Fruit fly (Drosophila melanogaster): ENCODE measurements around the gene p.

The p gene

DNA sequence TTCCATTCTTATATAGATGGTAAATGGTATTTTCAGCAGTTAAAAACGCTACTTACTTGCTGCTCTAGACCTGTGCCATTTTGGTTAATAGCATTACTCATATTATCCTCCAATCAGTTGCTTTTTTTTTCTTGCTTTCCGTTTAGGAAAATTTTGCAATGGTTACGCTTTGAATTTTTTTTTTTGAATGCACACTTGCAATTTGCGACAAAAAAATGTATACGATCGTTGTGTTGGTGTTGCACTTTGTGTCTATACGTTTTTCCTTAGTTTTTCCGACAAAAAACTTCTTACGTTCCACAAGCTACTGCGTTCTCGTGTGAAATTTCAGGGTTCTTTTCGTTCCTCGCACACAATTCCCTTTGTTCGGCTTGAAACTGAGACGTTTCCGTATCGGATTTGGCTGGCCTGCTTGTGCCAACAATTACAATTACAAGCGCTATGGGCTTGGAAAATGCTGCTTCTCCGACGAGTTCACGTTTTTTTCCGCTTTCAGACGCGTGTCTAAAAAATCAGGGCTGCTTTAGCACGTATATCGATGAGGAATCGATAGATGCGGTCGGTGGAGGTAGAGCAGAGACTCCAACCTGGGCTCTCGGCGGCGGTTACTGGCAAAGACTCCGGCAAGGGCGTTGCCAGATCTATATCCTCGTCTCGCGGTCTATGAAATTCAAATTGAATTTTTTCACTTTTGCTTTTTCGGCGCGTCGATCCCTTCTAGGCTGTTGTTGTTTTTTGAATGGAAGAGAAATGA is 10.4 kb downstream of the p start (continued):
- TF ChIP-seq CG32767 (GFP tag; IDR thresholded peaks at IDR 0.05): peak; percentile 47
- peak; percentile 67 for TF ChIP-seq her (GFP tag; optimal IDR thresholded peaks at IDR 0.05)
- TF ChIP-seq bsh (GFP tag; optimal IDR thresholded peaks at IDR 0.05): peak in 1 of 2 experiments; percentile 26
- peak; percentile 60 for TF ChIP-seq CG17328 (GFP tag; IDR thresholded peaks at IDR 0.05)
- peak; percentile 41 for TF ChIP-seq run (tag; optimal IDR thresholded peaks at IDR 0.05)
- no peak for TF ChIP-seq nau (GFP tag; optimal IDR thresholded peaks at IDR 0.05)
- no peak for TF ChIP-seq dmrt99B (tag; optimal IDR thresholded peaks at IDR 0.05)
- TF ChIP-seq Blimp-1 (GFP tag; optimal IDR thresholded peaks at IDR 0.05): peak; percentile 86
- peak; percentile 52 for TF ChIP-seq CG3163 (GFP tag; optimal IDR thresholded peaks at IDR 0.05)
- peak; percentile 40 for TF ChIP-seq unpg (GFP tag; optimal IDR thresholded peaks at IDR 0.05)
- TF ChIP-seq CG4282 (GFP tag; optimal IDR thresholded peaks at IDR 0.05): peak; percentile 43
- TF ChIP-seq luna (GFP tag; optimal IDR thresholded peaks at IDR 0.05): peak; percentile 5
- TF ChIP-seq CG6254 (GFP tag; optimal IDR thresholded peaks at IDR 0.05): no peak
- peak; percentile 49; the same call in 2 of the 3 replicates for TF ChIP-seq CG11456 (GFP tag; IDR thresholded peaks at IDR 0.05)
- peak; percentile 93 for TF ChIP-seq Sry-δ (GFP tag; optimal IDR thresholded peaks at IDR 0.05)
- TF ChIP-seq gro (GFP tag; optimal IDR thresholded peaks at IDR 0.05): peak; percentile 85
- no peak for TF ChIP-seq esg (GFP tag; conservative IDR thresholded peaks at IDR 0.05)
- peak; percentile 61 for TF ChIP-seq shn (GFP tag; optimal IDR thresholded peaks at IDR 0.05)
- TF ChIP-seq Myb (GFP tag; optimal IDR thresholded peaks at IDR 0.05): peak; percentile 93
- TF ChIP-seq CG18764 (GFP tag; optimal IDR thresholded peaks at IDR 0.05): peak; percentile 16
- TF ChIP-seq tna (GFP tag; IDR thresholded peaks at IDR 0.05; ENCODE audit: partially characterized antibody): peak; percentile 87
- TF ChIP-seq Xbp1 (GFP tag; optimal IDR thresholded peaks at IDR 0.05): peak; percentile 61
- peak; percentile 78 for TF ChIP-seq CG14860 (GFP tag; IDR thresholded peaks at IDR 0.05; ENCODE audit: partially characterized antibody)
- TF ChIP-seq row (GFP tag; IDR thresholded peaks at IDR 0.05): peak; percentile 55
- TF ChIP-seq CG13624 (GFP tag; optimal IDR thresholded peaks at IDR 0.05): peak; percentile 73
- TF ChIP-seq slp2 (GFP tag; optimal IDR thresholded peaks at IDR 0.05): peak; percentile 0
- peak; percentile 90 for TF ChIP-seq Lhr (GFP tag; optimal IDR thresholded peaks at IDR 0.05)
- peak in 1 of 2 experiments; percentile 63 for TF ChIP-seq insv (GFP tag; optimal IDR thresholded peaks at IDR 0.05)
- peak; percentile 67 for TF ChIP-seq CG2712 (tag; optimal IDR thresholded peaks at IDR 0.05)
- peak; percentile 37 for TF ChIP-seq dmrt11E (tag; optimal IDR thresholded peaks at IDR 0.05)
- TF ChIP-seq Elba2 (GFP tag; optimal IDR thresholded peaks at IDR 0.05): peak; percentile 2
- TF ChIP-seq inv (GFP tag; IDR thresholded peaks at IDR 0.05; ENCODE audit: partially characterized antibody): peak; percentile 87
- no peak for TF ChIP-seq ind (GFP tag; optimal IDR thresholded peaks at IDR 0.05)
- TF ChIP-seq CG17829 (tag; optimal IDR thresholded peaks at IDR 0.05): peak; percentile 80
- TF ChIP-seq zf30C (GFP tag; optimal IDR thresholded peaks at IDR 0.05): peak; percentile 50
- peak; percentile 57 for TF ChIP-seq CG34376 (GFP tag; optimal IDR thresholded peaks at IDR 0.05)
- TF ChIP-seq Dll (GFP tag; IDR thresholded peaks at IDR 0.05; ENCODE audit: partially characterized antibody): peak; percentile 81
- TF ChIP-seq CG30020 (tag; optimal IDR thresholded peaks at IDR 0.05): peak; percentile 42
- TF ChIP-seq Bteb2 (GFP tag; optimal IDR thresholded peaks at IDR 0.05): peak; percentile 38
- peak; percentile 80 for TF ChIP-seq p53 (GFP tag; optimal IDR thresholded peaks at IDR 0.05)
- TF ChIP-seq Hmr (GFP tag; optimal IDR thresholded peaks at IDR 0.05): peak; percentile 82
- TF ChIP-seq CG12236 (GFP tag; optimal IDR thresholded peaks at IDR 0.05): peak; percentile 7
- peak; percentile 39 for TF ChIP-seq nerfin-1 (tag; optimal IDR thresholded peaks at IDR 0.05)
- no peak for TF ChIP-seq CG30431 (GFP tag; optimal IDR thresholded peaks at IDR 0.05)
- TF ChIP-seq CG33557 (GFP tag; optimal IDR thresholded peaks at IDR 0.05): peak; percentile 51
- TF ChIP-seq lola (GFP tag; optimal IDR thresholded peaks at IDR 0.05): no peak
- no peak for TF ChIP-seq Vsx1 (GFP tag; optimal IDR thresholded peaks at IDR 0.05)
- TF ChIP-seq CG17186 (GFP tag; optimal IDR thresholded peaks at IDR 0.05): peak; percentile 87

All from whole organism, embryonic.